Fruit fly (Drosophila melanogaster): ENCODE results near the gene CG14451.
"Not testable (repeated sequence)": the region's sequence is repeated elsewhere in the genome, so short reads cannot be mapped to it uniquely, and the experiment has no call there.

The CG14451 gene

dm6 chr3L:22692428-22692827 is 29.5 kb downstream of the CG14451 start, which contains the start of gene CG14454:
TSS of gene CG14454 (minus strand) at chr3L:22692528.
- TF ChIP-seq Rel (GFP tag; optimal IDR thresholded peaks at IDR 0.05); Rel (tag; optimal IDR thresholded peaks at IDR 0.05); CG9705 (GFP tag; optimal IDR thresholded peaks at IDR 0.05); Jra (GFP tag; optimal IDR thresholded peaks at IDR 0.05): not testable (repeated sequence)

DNA sequence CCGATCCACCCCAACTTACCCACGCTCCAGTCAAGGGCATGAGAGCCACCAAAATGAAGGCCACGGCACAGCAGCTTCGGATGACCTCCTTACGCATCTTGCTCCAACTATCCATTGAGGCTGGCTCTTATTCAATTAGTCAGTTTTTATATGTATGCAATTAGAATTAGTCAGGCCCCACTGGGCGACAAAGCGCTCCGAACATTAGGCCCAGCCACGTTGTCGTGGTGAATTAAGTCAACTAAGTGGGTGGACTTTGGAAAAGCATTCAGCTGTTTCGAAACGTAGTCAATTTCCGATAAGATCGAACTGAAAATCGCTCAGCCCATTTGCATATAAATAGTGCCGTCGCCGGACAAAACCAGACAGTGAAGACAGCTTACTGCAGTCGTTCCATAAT is 34.9 kb downstream of the CG14451 start, which contains the start of the genes CG14455 and CG14456:
Gene CG14455 (minus strand): TSS at position 101 of the 400 bp plus-strand sequence.
Gene CG14456 (plus strand): TSS at position 236 of the 400 bp plus-strand sequence.
- TF ChIP-seq GATAd (GFP tag; optimal IDR thresholded peaks at IDR 0.05), result no peak
- TF ChIP-seq Rel (GFP tag; optimal IDR thresholded peaks at IDR 0.05), result no peak
- TF ChIP-seq Rel (tag; optimal IDR thresholded peaks at IDR 0.05), result no peak
- no peak for TF ChIP-seq usp (GFP tag; optimal IDR thresholded peaks at IDR 0.05)
- no peak for TF ChIP-seq ey (GFP tag; optimal IDR thresholded peaks at IDR 0.05)
- no peak for TF ChIP-seq dmrt93B (GFP tag; optimal IDR thresholded peaks at IDR 0.05)
- no peak for TF ChIP-seq br (GFP tag; optimal IDR thresholded peaks at IDR 0.05)
- TF ChIP-seq psq (GFP tag; optimal IDR thresholded peaks at IDR 0.05), result no peak
- no peak for TF ChIP-seq dsf (GFP tag; optimal IDR thresholded peaks at IDR 0.05; ENCODE audit: borderline replicate concordance)
- no peak for TF ChIP-seq jim (GFP tag; optimal IDR thresholded peaks at IDR 0.05)
- TF ChIP-seq Mio (GFP tag; optimal IDR thresholded peaks at IDR 0.05), result no peak
- TF ChIP-seq brk (GFP tag; optimal IDR thresholded peaks at IDR 0.05), result no peak
- no peak for TF ChIP-seq h (GFP tag; optimal IDR thresholded peaks at IDR 0.05)
- TF ChIP-seq HLH106 (tag; optimal IDR thresholded peaks at IDR 0.05), result no peak
- no peak for TF ChIP-seq CG32264 (GFP tag; optimal IDR thresholded peaks at IDR 0.05)
- no peak for TF ChIP-seq Sp1 (GFP tag; optimal IDR thresholded peaks at IDR 0.05)
- TF ChIP-seq Vsx2 (GFP tag; optimal IDR thresholded peaks at IDR 0.05; ENCODE audit: partially characterized antibody), result no peak
- no peak for TF ChIP-seq dl (GFP tag; optimal IDR thresholded peaks at IDR 0.05; ENCODE audit: insufficient read depth in 1 of 2, partially characterized antibody in 2 of 2)
- no peak for TF ChIP-seq sv (GFP tag; optimal IDR thresholded peaks at IDR 0.05)
- TF ChIP-seq Dfd (GFP tag; optimal IDR thresholded peaks at IDR 0.05), result no peak
- TF ChIP-seq Hr78 (GFP tag; optimal IDR thresholded peaks at IDR 0.05), result no peak

DNA sequence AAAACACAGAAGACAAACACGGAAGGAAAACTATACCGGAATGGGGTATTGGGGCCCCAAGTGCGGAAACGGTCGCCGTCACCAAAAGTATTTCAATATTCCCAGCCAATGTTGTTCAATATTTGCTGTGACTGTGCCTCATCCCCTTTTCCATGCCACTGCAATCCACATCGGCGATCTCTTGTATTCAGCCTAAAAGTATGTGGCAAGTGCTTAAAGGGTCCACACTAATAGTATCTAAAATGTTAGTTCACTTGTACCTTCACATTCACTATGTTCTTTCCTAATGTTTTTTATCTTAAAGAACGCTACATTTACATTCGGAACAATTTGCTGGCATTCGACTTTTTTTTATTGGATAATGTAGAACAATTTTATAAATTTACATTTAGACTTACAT is 41.0 kb downstream of the CG14451 start:
- TF ChIP-seq GATAd (GFP tag; optimal IDR thresholded peaks at IDR 0.05) (no peak), N (GFP tag; optimal IDR thresholded peaks at IDR 0.05) (no peak), sage (GFP tag; optimal IDR thresholded peaks at IDR 0.05) (no peak), dl (GFP tag; optimal IDR thresholded peaks at IDR 0.05; ENCODE audit: insufficient read depth in 1 of 2, partially characterized antibody in 2 of 2) (no peak), CrebA (GFP tag; optimal IDR thresholded peaks at IDR 0.05; ENCODE audit: borderline replicate concordance) (no peak), Hr83 (GFP tag; optimal IDR thresholded peaks at IDR 0.05; ENCODE audit: poor library complexity, severe bottlenecking) (no peak), CG9705 (GFP tag; optimal IDR thresholded peaks at IDR 0.05) (no peak), dsf (GFP tag; optimal IDR thresholded peaks at IDR 0.05; ENCODE audit: borderline replicate concordance) (no peak), Mio (GFP tag; optimal IDR thresholded peaks at IDR 0.05) (no peak)

dm6 chr3L:22671699-22672276 is 50.1 kb downstream of the CG14451 start:
- TF ChIP-seq Abd-B (GFP tag; optimal IDR thresholded peaks at IDR 0.05) (no peak), CG32264 (GFP tag; optimal IDR thresholded peaks at IDR 0.05) (no peak), Dfd (GFP tag; optimal IDR thresholded peaks at IDR 0.05) (no peak), woc (GFP tag; optimal IDR thresholded peaks at IDR 0.05) (no peak), brk (GFP tag; optimal IDR thresholded peaks at IDR 0.05) (no peak), lola (GFP tag; optimal IDR thresholded peaks at IDR 0.05) (no peak), dmrt93B (GFP tag; optimal IDR thresholded peaks at IDR 0.05) (no peak), br (GFP tag; optimal IDR thresholded peaks at IDR 0.05) (no peak), Vsx2 (GFP tag; optimal IDR thresholded peaks at IDR 0.05; ENCODE audit: partially characterized antibody) (no peak)

All from whole organism, wandering third instar larva.